Fruit fly (Drosophila melanogaster) whole organism, embryonic: ENCODE measurements around the gene CG31445.

Experiments used
- Adf1 ChIP-seq: fragments of 200-800 bp; sonication (Bioruptor generic); IDR thresholded peaks from 2 replicates; pipeline ENCODE4 v1.3.6; 2022; ENCODE audit warnings: missing biosample characterization, missing genetic modification characterization
- Blimp-1 ChIP-seq: fragments of 200-800 bp; sonication (Bioruptor generic); optimal IDR thresholded peaks from 3 replicates; lab custom pipeline; 2018; ENCODE audit warnings: missing biosample characterization, missing genetic modification characterization, mild to moderate bottlenecking, moderate library complexity, missing genetic modification reagents
- CG10147 ChIP-seq: fragments of 200-800 bp; sonication (Bioruptor generic); optimal IDR thresholded peaks from 2 replicates; lab custom pipeline; 2019; ENCODE audit warnings: missing biosample characterization, mild to moderate bottlenecking, missing genetic modification characterization, moderate library complexity
- CG10321 ChIP-seq: fragments of 200-800 bp; sonication (Bioruptor generic); IDR thresholded peaks from 2 replicates; pipeline ENCODE4 v1.3.6; 2022; ENCODE audit warnings: missing biosample characterization, missing genetic modification characterization
- CG11398 ChIP-seq: fragments of 200-800 bp; sonication (Bioruptor generic); optimal IDR thresholded peaks from 2 replicates; lab custom pipeline; 2016; ENCODE audit warnings: missing biosample characterization, missing genetic modification characterization
- CG12942 ChIP-seq: fragments of 200-800 bp; sonication (Bioruptor generic); optimal IDR thresholded peaks from 3 replicates; lab custom pipeline; 2016; ENCODE audit warnings: missing biosample characterization, missing genetic modification characterization
- CG14965 ChIP-seq: fragments of 200-800 bp; sonication (Bioruptor generic); optimal IDR thresholded peaks from 2 replicates; lab custom pipeline; 2016; ENCODE audit warnings: missing biosample characterization, missing genetic modification characterization, borderline replicate concordance
- CG15514 ChIP-seq: fragments of 200-800 bp; sonication (Bioruptor generic); optimal IDR thresholded peaks from 3 replicates; lab custom pipeline; 2017; ENCODE audit warnings: missing biosample characterization, missing genetic modification characterization, mild to moderate bottlenecking, moderate library complexity, missing genetic modification reagents
- CG17385 ChIP-seq: fragments of 200-800 bp; sonication (Bioruptor generic); optimal IDR thresholded peaks from 3 replicates; lab custom pipeline; 2018; ENCODE audit warnings: missing biosample characterization, mild to moderate bottlenecking, missing genetic modification characterization
- CG17829 ChIP-seq: fragments of 200-800 bp; optimal IDR thresholded peaks from 2 replicates; lab custom pipeline; 2019; ENCODE audit warnings: missing biosample characterization, mild to moderate bottlenecking, missing genetic modification characterization, moderate library complexity
- CG17912 ChIP-seq: fragments of 200-800 bp; sonication (Bioruptor generic); optimal IDR thresholded peaks from 2 replicates; lab custom pipeline; 2018; ENCODE audit warnings: missing biosample characterization, mild to moderate bottlenecking, missing genetic modification characterization
- CG2678 ChIP-seq: fragments of 200-800 bp; sonication (Bioruptor generic); optimal IDR thresholded peaks from 3 replicates; lab custom pipeline; 2019; ENCODE audit warnings: missing biosample characterization, mild to moderate bottlenecking, missing genetic modification characterization, moderate library complexity
- CG2889 ChIP-seq: fragments of 200-800 bp; sonication (Bioruptor generic); IDR thresholded peaks from 3 replicates; pipeline ENCODE4 v1.3.6; 2022; ENCODE audit warnings: missing biosample characterization, missing genetic modification characterization
- CG30431 ChIP-seq: fragments of 200-800 bp; sonication (Bioruptor generic); optimal IDR thresholded peaks from 2 replicates; lab custom pipeline; 2017; ENCODE audit warnings: missing biosample characterization, missing genetic modification characterization
- CG42726 ChIP-seq: fragments of 200-800 bp; sonication (Bioruptor generic); IDR thresholded peaks from 2 replicates; pipeline ENCODE4 v1.3.6; 2022; ENCODE audit warnings: missing biosample characterization, missing genetic modification characterization; ENCODE audit not compliant: partially characterized antibody
- CG6272 ChIP-seq: fragments of 200-800 bp; sonication (Bioruptor generic); IDR thresholded peaks from 2 replicates; pipeline ENCODE4 v1.3.6; 2022; ENCODE audit warnings: missing biosample characterization, missing genetic modification characterization
- CG7786 ChIP-seq: fragments of 200-800 bp; sonication (Bioruptor generic); optimal IDR thresholded peaks from 2 replicates; lab custom pipeline; 2016; ENCODE audit warnings: missing biosample characterization, missing genetic modification characterization
- CG8281 ChIP-seq: fragments of 200-800 bp; sonication (Bioruptor generic); optimal IDR thresholded peaks from 2 replicates; lab custom pipeline; 2018; ENCODE audit warnings: missing biosample characterization, mild to moderate bottlenecking, missing genetic modification characterization, moderate library complexity
- CkIIα-i1 ChIP-seq: fragments of 200-800 bp; sonication (Bioruptor generic); IDR thresholded peaks from 2 replicates; pipeline ENCODE4 v1.3.6; 2022; ENCODE audit warnings: missing biosample characterization, missing genetic modification characterization
- ERR ChIP-seq: fragments of 200-800 bp; sonication (Bioruptor generic); optimal IDR thresholded peaks from 2 replicates; lab custom pipeline; 2016; ENCODE audit warnings: missing biosample characterization, missing genetic modification characterization
- HLH54F ChIP-seq: fragments of 200-800 bp; sonication (Bioruptor generic); optimal IDR thresholded peaks from 3 replicates; lab custom pipeline; 2016; ENCODE audit warnings: missing biosample characterization, missing genetic modification characterization
- Med ChIP-seq: fragments of 200-800 bp; sonication (Bioruptor generic); peaks from one replicate; lab custom pipeline; 2016; ENCODE audit warnings: missing biosample characterization, missing genetic modification characterization, mild to moderate bottlenecking, inconsistent platforms, moderate library complexity
- Oli ChIP-seq: fragments of 200-800 bp; sonication (Bioruptor generic); optimal IDR thresholded peaks from 2 replicates; lab custom pipeline; 2018; ENCODE audit warnings: missing biosample characterization, mild to moderate bottlenecking, missing genetic modification characterization, moderate library complexity
- Ssrp ChIP-seq: fragments of 200-800 bp; sonication (Bioruptor generic); optimal IDR thresholded peaks from 2 replicates; lab custom pipeline; 2018; ENCODE audit warnings: missing biosample characterization, mild to moderate bottlenecking, missing genetic modification characterization, moderate library complexity
- bsh ChIP-seq, 2 experiments: fragments of 200-800 bp; sonication (Bioruptor generic); optimal IDR thresholded peaks; 2 replicates each; lab custom pipeline; 2017 to 2018; ENCODE audit warnings: mild to moderate bottlenecking in 2 of 2, missing biosample characterization in 2 of 2, missing genetic modification characterization in 2 of 2, moderate library complexity in 1 of 2
- dati ChIP-seq: fragments of 200-800 bp; sonication (Bioruptor generic); IDR thresholded peaks from 2 replicates; pipeline ENCODE4 v1.3.6; 2022; ENCODE audit warnings: missing biosample characterization, missing genetic modification characterization
- dysf ChIP-seq: fragments of 200-800 bp; sonication (Bioruptor generic); IDR thresholded peaks from 3 replicates; pipeline ENCODE4 v1.3.6; 2022; ENCODE audit warnings: missing biosample characterization, missing genetic modification characterization
- esg ChIP-seq: fragments of 200-800 bp; sonication (Bioruptor generic); conservative IDR thresholded peaks from 2 replicates; pipeline ENCODE4 v1.3.6; 2022; ENCODE audit warnings: missing biosample characterization, missing genetic modification characterization
- exex ChIP-seq: fragments of 200-800 bp; sonication (Bioruptor generic); optimal IDR thresholded peaks from 4 replicates; lab custom pipeline; 2018; ENCODE audit warnings: missing biosample characterization, mild to moderate bottlenecking, missing genetic modification characterization, moderate library complexity
- fru ChIP-seq: fragments of >200 bp; optimal IDR thresholded peaks from 2 replicates; lab custom pipeline; 2017
- her ChIP-seq: fragments of 200-800 bp; sonication (Bioruptor generic); optimal IDR thresholded peaks from 2 replicates; lab custom pipeline; 2016; ENCODE audit warnings: missing biosample characterization, missing genetic modification characterization
- kay ChIP-seq: fragments of 200-800 bp; sonication (Bioruptor generic); optimal IDR thresholded peaks from 2 replicates; lab custom pipeline; 2016; ENCODE audit warnings: missing biosample characterization, missing genetic modification characterization
- knrl ChIP-seq: fragments of 200-800 bp; sonication (Bioruptor generic); IDR thresholded peaks from 3 replicates; pipeline ENCODE4 v1.3.6; 2022; ENCODE audit warnings: missing biosample characterization, missing genetic modification characterization; ENCODE audit not compliant: partially characterized antibody
- nmo ChIP-seq: fragments of 200-800 bp; sonication (Bioruptor generic); optimal IDR thresholded peaks from 2 replicates; lab custom pipeline; 2018; ENCODE audit warnings: missing biosample characterization, mild to moderate bottlenecking, missing genetic modification characterization, moderate library complexity
- oc ChIP-seq: fragments of 200-800 bp; sonication (Bioruptor generic); optimal IDR thresholded peaks from 2 replicates; lab custom pipeline; 2018; ENCODE audit warnings: missing biosample characterization, mild to moderate bottlenecking, missing genetic modification characterization, moderate library complexity
- onecut ChIP-seq: fragments of 200-800 bp; sonication (Bioruptor generic); IDR thresholded peaks from 2 replicates; pipeline ENCODE4 v1.3.6; 2022; ENCODE audit warnings: missing biosample characterization, missing genetic modification characterization
- psq ChIP-seq: fragments of 200-800 bp; sonication (Bioruptor generic); optimal IDR thresholded peaks from 2 replicates; lab custom pipeline; 2017; ENCODE audit warnings: missing biosample characterization, missing genetic modification characterization
- ranshi ChIP-seq: fragments of 200-800 bp; sonication (Bioruptor generic); IDR thresholded peaks from 2 replicates; pipeline ENCODE4 v1.3.6; 2022; ENCODE audit warnings: missing biosample characterization, missing genetic modification characterization
- repo ChIP-seq: fragments of 200-800 bp; sonication (Bioruptor generic); optimal IDR thresholded peaks from 2 replicates; lab custom pipeline; 2016; ENCODE audit warnings: missing biosample characterization, missing genetic modification characterization
- ro ChIP-seq: fragments of 200-800 bp; sonication (Bioruptor generic); IDR thresholded peaks from 2 replicates; pipeline ENCODE4 v1.3.6; 2022; ENCODE audit warnings: missing biosample characterization, missing genetic modification characterization
- row ChIP-seq: fragments of 200-800 bp; sonication (Bioruptor generic); IDR thresholded peaks from 3 replicates; pipeline ENCODE4 v1.3.6; 2022; ENCODE audit warnings: missing biosample characterization, missing genetic modification characterization
- run ChIP-seq: fragments of 200-800 bp; sonication (Bioruptor generic); optimal IDR thresholded peaks from 3 replicates; lab custom pipeline; 2018; ENCODE audit warnings: missing biosample characterization, mild to moderate bottlenecking, missing genetic modification characterization
- schlank ChIP-seq: fragments of 200-800 bp; sonication (Bioruptor generic); optimal IDR thresholded peaks from 2 replicates; lab custom pipeline; 2018; ENCODE audit warnings: missing biosample characterization, mild to moderate bottlenecking, missing genetic modification characterization
- sens-2 ChIP-seq: fragments of 200-800 bp; sonication (Bioruptor generic); IDR thresholded peaks from 2 replicates; pipeline ENCODE4 v1.3.6; 2022; ENCODE audit warnings: missing biosample characterization, missing genetic modification characterization
- shn ChIP-seq: fragments of 200-800 bp; sonication (Bioruptor generic); optimal IDR thresholded peaks from 3 replicates; lab custom pipeline; 2016; ENCODE audit warnings: missing biosample characterization, missing genetic modification characterization
- sna ChIP-seq: fragments of 200-800 bp; sonication (Bioruptor generic); IDR thresholded peaks from 2 replicates; pipeline ENCODE4 v1.3.6; 2022; ENCODE audit warnings: missing biosample characterization, missing genetic modification characterization; ENCODE audit not compliant: partially characterized antibody
- ttk ChIP-seq: fragments of 200-800 bp; sonication (Bioruptor generic); IDR thresholded peaks from 2 replicates; pipeline ENCODE4 v2.1.2; 2022; ENCODE audit warnings: missing biosample characterization, missing genetic modification characterization
- unpg ChIP-seq: fragments of 200-800 bp; sonication (Bioruptor generic); optimal IDR thresholded peaks from 3 replicates; lab custom pipeline; 2018; ENCODE audit warnings: missing biosample characterization, mild to moderate bottlenecking, missing genetic modification characterization, moderate library complexity
- wor ChIP-seq: fragments of 200-800 bp; sonication (Bioruptor generic); IDR thresholded peaks from 2 replicates; pipeline ENCODE4 v1.3.6; 2022; ENCODE audit warnings: missing biosample characterization, missing genetic modification characterization
- zen ChIP-seq: fragments of 200-800 bp; sonication (Bioruptor generic); optimal IDR thresholded peaks from 3 replicates; lab custom pipeline; 2018; ENCODE audit warnings: missing biosample characterization, mild to moderate bottlenecking, missing genetic modification characterization, moderate library complexity

CG31445 gene

DNA sequence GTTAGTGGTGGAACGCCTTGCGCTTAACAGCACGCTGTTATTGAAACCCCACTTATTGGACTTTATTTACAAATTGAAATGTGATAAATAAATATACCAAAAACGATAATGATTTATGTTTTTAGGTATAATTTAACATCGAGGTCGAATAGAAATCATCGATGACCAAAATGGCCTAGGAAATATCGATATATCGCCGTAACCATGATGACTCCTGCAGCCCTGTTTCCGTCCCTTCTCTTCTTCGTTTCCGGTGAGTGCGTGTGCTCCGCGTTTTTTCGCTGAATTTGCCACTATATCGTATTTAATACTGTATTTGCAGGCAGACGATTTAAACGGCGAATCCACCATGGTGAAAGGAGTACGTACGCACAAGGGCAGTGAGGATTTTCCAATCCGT is 24.7 kb downstream of the CG31445 start, which contains the start of gene eEF1gamma (continued):
- TF ChIP-seq sens-2 (GFP tag; lab: Robert Waterston, UW) = peak; percentile 97
- peak; percentile 92 for TF ChIP-seq shn
- peak; percentile 96 for TF ChIP-seq onecut (GFP tag; lab: Robert Waterston, UW)
- peak; percentile 79 for TF ChIP-seq CG14965 (GFP tag; lab: Kevin White, UChicago)
- peak; percentile 97 for TF ChIP-seq CG11398
- TF ChIP-seq bsh (GFP tag; optimal IDR thresholded peaks at IDR 0.05; lab: Kevin White, UChicago) = peak; percentile 59 to 90
- peak; percentile 77 for TF ChIP-seq psq (GFP tag; lab: Kevin White, UChicago)

DNA sequence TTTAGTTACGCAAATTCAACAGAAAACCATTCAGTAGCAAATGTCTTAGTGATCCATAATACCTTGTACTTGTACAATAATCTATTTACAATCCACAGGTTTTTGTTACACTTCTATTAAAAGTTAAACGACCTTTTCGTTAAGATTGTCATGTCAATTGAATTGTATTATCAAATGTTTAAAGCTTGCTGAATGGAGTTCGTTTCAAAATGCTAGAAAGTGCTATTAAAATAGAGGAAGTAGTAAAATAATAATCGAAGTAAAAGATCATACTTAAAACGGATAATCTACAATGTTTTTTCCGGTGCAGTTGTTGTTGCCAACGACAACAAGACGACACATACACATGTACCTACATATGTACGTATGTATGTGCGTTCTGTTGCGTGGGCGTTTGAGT is 26.6 kb downstream of the CG31445 start:
- TF ChIP-seq Med (GFP tag; lab: Kevin White, UChicago) (peak; percentile 8), ranshi (GFP tag; lab: Robert Waterston, UW) (no peak), CG30431 (GFP tag; lab: Kevin White, UChicago) (no peak), kay (no peak), CkIIα-i1 (GFP tag; lab: Robert Waterston, UW) (no peak), knrl (GFP tag; lab: Robert Waterston, UW) (no peak), CG2678 (peak; percentile 19), Blimp-1 (peak; percentile 28), CG17829 (tag; lab: Kevin White, UChicago) (peak; percentile 3), CG12942 (no peak), esg (GFP tag; lab: Robert Waterston, UW) (no peak), ERR (GFP tag; lab: Kevin White, UChicago) (no peak), repo (GFP tag; lab: Kevin White, UChicago) (no peak), ro (GFP tag; lab: Robert Waterston, UW) (no peak), wor (GFP tag; lab: Robert Waterston, UW) (no peak), CG8281 (tag; lab: Kevin White, UChicago) (no peak), CG17385 (GFP tag; lab: Kevin White, UChicago) (no peak), CG6272 (GFP tag; lab: Robert Waterston, UW) (no peak), dati (no peak), unpg (GFP tag; lab: Kevin White, UChicago) (peak; percentile 5), oc (tag; lab: Kevin White, UChicago) (no peak), zen (tag; lab: Kevin White, UChicago) (no peak), run (tag; lab: Kevin White, UChicago) (no peak), dysf (GFP tag; lab: Robert Waterston, UW) (no peak), CG42726 (GFP tag; lab: Robert Waterston, UW) (no peak), nmo (peak; percentile 10), bsh (GFP tag; optimal IDR thresholded peaks at IDR 0.05; lab: Kevin White, UChicago) (peak in 1 of 2 experiments; percentile 48), CG17912 (GFP tag; lab: Kevin White, UChicago) (no peak), Adf1 (no peak), ttk (GFP tag; lab: Robert Waterston, UW) (no peak), sna (GFP tag; lab: Robert Waterston, UW) (no peak), schlank (no peak), exex (tag; lab: Kevin White, UChicago) (no peak), row (0 out of 3 replicates have a peak, but pooled peaks have one; percentile 13), fru (lab: Kevin White, UChicago) (no peak), Oli (tag; lab: Kevin White, UChicago) (no peak), CG2889 (no peak), CG10147 (GFP tag; lab: Kevin White, UChicago) (no peak), HLH54F (no peak), CG7786 (no peak), CG10321 (GFP tag; lab: Robert Waterston, UW) (no peak), Ssrp (no peak), CG15514 (GFP tag; lab: Kevin White, UChicago) (no peak), her (GFP tag; lab: Kevin White, UChicago) (no peak)
